Worm (Caenorhabditis elegans) whole organism, young adult: Measurements from ENCODE around the gene drp-1.

Source experiments
- T26A5.8 ChIP-seq: sonication (generic microtip); optimal IDR thresholded peaks from 2 replicates; lab custom pipeline; 2016; ENCODE audit warnings: missing genetic modification characterization, missing compliant biosample characterization
- ama-1 ChIP-seq, 3 experiments: fragments of 150-350 bp in 1 of 3; sonication (generic microtip) in 2 of 3; optimal IDR thresholded peaks; 2 replicates each; lab custom pipeline; 2014 to 2018; ENCODE audit warnings: missing biosample characterization in 2 of 3, missing genetic modification characterization in 2 of 3, missing genetic modification reagents in 2 of 3
- cebp-1 ChIP-seq, 2 experiments: fragments of 200-800 bp in 1 of 2; sonication (Bioruptor generic) in 1 of 2; sonication (generic microtip) in 1 of 2; IDR thresholded peaks in 1 of 2; optimal IDR thresholded peaks in 1 of 2; 2 replicates each; pipeline versions ENCODE4 v1.3.6 to Lab custom; 2017 to 2022; ENCODE audit warnings: missing compliant biosample characterization in 2 of 2, missing genetic modification characterization in 2 of 2, mild to moderate bottlenecking in 1 of 2, missing genetic modification reagents in 1 of 2, moderate library complexity in 1 of 2
- ceh-79 ChIP-seq: sonication (generic microtip); optimal IDR thresholded peaks from 2 replicates; lab custom pipeline; 2017; ENCODE audit warnings: mild to moderate bottlenecking, missing genetic modification characterization, missing compliant biosample characterization
- dpl-1 ChIP-seq: fragments of 150-350 bp; optimal IDR thresholded peaks from 2 replicates; lab custom pipeline; 2014; ENCODE audit warnings: missing biosample characterization, missing genetic modification reagents, missing genetic modification characterization
- let-607 ChIP-seq, 2 experiments: fragments of 200-800 bp in 1 of 2; sonication (Bioruptor generic) in 1 of 2; sonication (generic microtip) in 1 of 2; optimal IDR thresholded peaks; 2 replicates each; lab custom pipeline; 2016 to 2018; ENCODE audit warnings: mild to moderate bottlenecking in 2 of 2, missing compliant biosample characterization in 2 of 2, missing genetic modification characterization in 2 of 2, moderate library complexity in 2 of 2, missing genotype in 1 of 2
- lin-35 ChIP-seq, 3 experiments: fragments of 150-350 bp in 2 of 3; sonication (generic microtip) in 1 of 3; optimal IDR thresholded peaks; 2 replicates each; lab custom pipeline; 2014 to 2018; ENCODE audit warnings: missing biosample characterization in 3 of 3, missing genetic modification characterization in 3 of 3, missing genetic modification reagents in 3 of 3
- lsl-1 ChIP-seq: fragments of 200-800 bp; sonication (Bioruptor generic); optimal IDR thresholded peaks from 2 replicates; lab custom pipeline; 2018; ENCODE audit warnings: mild to moderate bottlenecking, missing genetic modification characterization, moderate library complexity, missing compliant biosample characterization
- nfyb-1 ChIP-seq: fragments of 200-800 bp; sonication (Bioruptor generic); IDR thresholded peaks from 2 replicates; pipeline ENCODE4 v1.3.6; 2022; ENCODE audit warnings: missing genetic modification reagents, missing genetic modification characterization, missing compliant biosample characterization

DNA sequence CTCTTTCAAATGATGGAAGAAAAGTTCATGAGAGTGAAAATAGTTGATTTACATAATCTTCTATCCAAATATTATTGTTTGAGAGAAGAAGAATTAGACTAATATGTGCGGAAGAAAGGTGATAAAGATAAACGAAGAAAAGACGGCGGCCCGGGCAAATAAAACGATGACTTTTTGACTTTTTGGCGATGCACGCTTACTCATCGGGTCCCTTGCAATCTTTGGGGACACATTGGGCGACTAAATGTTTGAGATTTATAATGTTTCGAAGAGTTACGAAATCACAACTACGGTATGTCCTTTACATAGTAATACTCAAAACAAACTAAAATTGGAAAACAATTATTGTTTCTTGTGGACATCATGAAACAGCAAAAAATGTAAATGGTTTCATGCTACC is 23.5 kb upstream of the drp-1 start:
- TF ChIP-seq ama-1 (optimal IDR thresholded peaks at IDR 0.05; lab: Kevin White, UChicago) (no peak), ama-1 (GFP tag; optimal IDR thresholded peaks at IDR 0.05; lab: Kevin White, UChicago) (no peak), lin-35 (GFP tag; optimal IDR thresholded peaks at IDR 0.05; lab: Kevin White, UChicago) (no peak), T26A5.8 (tag; lab: Kevin White, UChicago) (no peak), lsl-1 (no peak), ceh-79 (no peak), let-607 (tag; optimal IDR thresholded peaks at IDR 0.05; lab: Kevin White, UChicago) (no peak), dpl-1 (no peak), cebp-1 (GFP tag; IDR thresholded peaks at IDR 0.05; lab: Robert Waterston, UW) (no peak), cebp-1 (tag; optimal IDR thresholded peaks at IDR 0.05; lab: Kevin White, UChicago) (no peak), nfyb-1 (GFP tag; lab: Robert Waterston, UW) (no peak)
